Fruit fly (Drosophila melanogaster) whole organism, embryonic: Measurements from ENCODE around the gene CG34253.

ENCODE experiments used
- Blimp-1 ChIP-seq: fragments of 200-800 bp; sonication (Bioruptor generic); optimal IDR thresholded peaks from 3 replicates; lab custom pipeline; 2018; ENCODE audit warnings: missing biosample characterization, missing genetic modification characterization, mild to moderate bottlenecking, moderate library complexity, missing genetic modification reagents
- C15 ChIP-seq: fragments of 200-800 bp; sonication (Bioruptor generic); IDR thresholded peaks from 3 replicates; pipeline ENCODE4 v1.3.6; 2022; ENCODE audit warnings: missing biosample characterization, missing genetic modification characterization
- CG10147 ChIP-seq: fragments of 200-800 bp; sonication (Bioruptor generic); optimal IDR thresholded peaks from 2 replicates; lab custom pipeline; 2019; ENCODE audit warnings: missing biosample characterization, mild to moderate bottlenecking, missing genetic modification characterization, moderate library complexity
- CG10565 ChIP-seq: fragments of 200-800 bp; sonication (Bioruptor generic); optimal IDR thresholded peaks from 3 replicates; lab custom pipeline; 2016; ENCODE audit warnings: missing biosample characterization, mild to moderate bottlenecking, missing genetic modification characterization
- CG12769 ChIP-seq: fragments of 200-800 bp; sonication (Bioruptor generic); optimal IDR thresholded peaks from 2 replicates; lab custom pipeline; 2019; ENCODE audit warnings: missing biosample characterization, mild to moderate bottlenecking, missing genetic modification characterization, moderate library complexity
- CG13424 ChIP-seq: fragments of 200-800 bp; sonication (Bioruptor generic); optimal IDR thresholded peaks from 2 replicates; lab custom pipeline; 2019; ENCODE audit warnings: missing biosample characterization, mild to moderate bottlenecking, missing genetic modification characterization, moderate library complexity
- CG18262 ChIP-seq: fragments of 200-800 bp; optimal IDR thresholded peaks from 3 replicates; lab custom pipeline; 2019; ENCODE audit warnings: missing biosample characterization, mild to moderate bottlenecking, missing genetic modification characterization, moderate library complexity
- CG18476 ChIP-seq: fragments of 200-800 bp; sonication (Bioruptor generic); optimal IDR thresholded peaks from 2 replicates; lab custom pipeline; 2016; ENCODE audit warnings: missing biosample characterization, mild to moderate bottlenecking, missing genetic modification characterization
- CG18599 ChIP-seq: fragments of 200-800 bp; sonication (Bioruptor generic); optimal IDR thresholded peaks from 3 replicates; lab custom pipeline; 2017; ENCODE audit warnings: missing biosample characterization, missing genetic modification characterization, mild to moderate bottlenecking, moderate library complexity, missing genetic modification reagents
- CG2678 ChIP-seq: fragments of 200-800 bp; sonication (Bioruptor generic); optimal IDR thresholded peaks from 3 replicates; lab custom pipeline; 2019; ENCODE audit warnings: missing biosample characterization, mild to moderate bottlenecking, missing genetic modification characterization, moderate library complexity
- CG6813 ChIP-seq: fragments of 200-800 bp; sonication (Bioruptor generic); optimal IDR thresholded peaks from 2 replicates; lab custom pipeline; 2017; ENCODE audit warnings: missing biosample characterization, missing genetic modification characterization, mild to moderate bottlenecking, moderate library complexity, missing genetic modification reagents
- CG6854 ChIP-seq: fragments of 200-800 bp; sonication (Bioruptor generic); optimal IDR thresholded peaks from 3 replicates; lab custom pipeline; 2017; ENCODE audit warnings: missing biosample characterization, mild to moderate bottlenecking, missing genetic modification characterization
- CoRest ChIP-seq: fragments of 200-800 bp; sonication (Bioruptor generic); optimal IDR thresholded peaks from 3 replicates; lab custom pipeline; 2018; ENCODE audit warnings: missing biosample characterization, mild to moderate bottlenecking, missing genetic modification characterization, moderate library complexity
- E2f1 ChIP-seq: fragments of 200-800 bp; sonication (Bioruptor generic); IDR thresholded peaks from 2 replicates; pipeline ENCODE4 v1.3.6; 2022; ENCODE audit warnings: missing biosample characterization, missing genetic modification characterization
- Elba2 ChIP-seq: fragments of 200-800 bp; sonication (Bioruptor generic); optimal IDR thresholded peaks from 3 replicates; lab custom pipeline; 2016; ENCODE audit warnings: missing biosample characterization, missing genetic modification characterization
- Hsf ChIP-seq: fragments of 200-800 bp; sonication (Bioruptor generic); optimal IDR thresholded peaks from 3 replicates; lab custom pipeline; 2016; ENCODE audit warnings: missing biosample characterization, missing genetic modification characterization
- MESR4 ChIP-seq: fragments of 200-800 bp; sonication (Bioruptor generic); optimal IDR thresholded peaks from 2 replicates; lab custom pipeline; 2018; ENCODE audit warnings: missing biosample characterization, mild to moderate bottlenecking, missing genetic modification characterization, moderate library complexity
- NK7.1 ChIP-seq: fragments of 200-800 bp; sonication (Bioruptor generic); optimal IDR thresholded peaks from 3 replicates; lab custom pipeline; 2016; ENCODE audit warnings: missing biosample characterization, missing genetic modification characterization
- Six4 ChIP-seq: fragments of 200-800 bp; sonication (Bioruptor generic); optimal IDR thresholded peaks from 2 replicates; lab custom pipeline; 2016; ENCODE audit warnings: missing biosample characterization, missing genetic modification characterization
- Sox102F ChIP-seq: fragments of 200-800 bp; sonication (Bioruptor generic); optimal IDR thresholded peaks from 2 replicates; lab custom pipeline; 2018; ENCODE audit warnings: missing biosample characterization, mild to moderate bottlenecking, missing genetic modification characterization, moderate library complexity
- Trl ChIP-seq, 3 experiments: fragments of >200 bp in 2 of 3; fragments of 200-800 bp in 1 of 3; sonication (Bioruptor generic) in 1 of 3; optimal IDR thresholded peaks; 2 replicates in 1 of 3; 3 replicates in 2 of 3; lab custom pipeline; 2016 to 2017; ENCODE audit warnings: missing biosample characterization in 1 of 3, missing genetic modification characterization in 1 of 3
- bsh ChIP-seq, 2 experiments: fragments of 200-800 bp; sonication (Bioruptor generic); optimal IDR thresholded peaks; 2 replicates each; lab custom pipeline; 2017 to 2018; ENCODE audit warnings: mild to moderate bottlenecking in 2 of 2, missing biosample characterization in 2 of 2, missing genetic modification characterization in 2 of 2, moderate library complexity in 1 of 2
- fd102C ChIP-seq: fragments of 200-800 bp; sonication (Bioruptor generic); optimal IDR thresholded peaks from 2 replicates; lab custom pipeline; 2018; ENCODE audit warnings: missing biosample characterization, mild to moderate bottlenecking, missing genetic modification characterization, moderate library complexity
- fd96Cb ChIP-seq: fragments of 200-800 bp; sonication (Bioruptor generic); optimal IDR thresholded peaks from 2 replicates; lab custom pipeline; 2018; ENCODE audit warnings: missing biosample characterization, mild to moderate bottlenecking, missing genetic modification characterization, moderate library complexity
- gem ChIP-seq: fragments of 200-800 bp; sonication (Bioruptor generic); optimal IDR thresholded peaks from 2 replicates; lab custom pipeline; 2019; ENCODE audit warnings: missing biosample characterization, mild to moderate bottlenecking, missing genetic modification characterization, moderate library complexity
- ind ChIP-seq: fragments of 200-800 bp; sonication (Bioruptor generic); optimal IDR thresholded peaks from 3 replicates; lab custom pipeline; 2016; ENCODE audit warnings: missing biosample characterization, missing genetic modification characterization
- insv ChIP-seq, 2 experiments: fragments of 200-800 bp; sonication (Bioruptor generic); optimal IDR thresholded peaks; 3 replicates each; lab custom pipeline; 2016 to 2018; ENCODE audit warnings: missing biosample characterization in 2 of 2, missing genetic modification characterization in 2 of 2
- jigr1 ChIP-seq: fragments of 200-800 bp; sonication (Bioruptor generic); IDR thresholded peaks from 3 replicates; pipeline ENCODE4 v1.3.6; 2022; ENCODE audit warnings: missing biosample characterization, missing genetic modification characterization
- lilli ChIP-seq: fragments of 200-800 bp; sonication (Bioruptor generic); optimal IDR thresholded peaks from 3 replicates; lab custom pipeline; 2016; ENCODE audit warnings: missing biosample characterization, missing genetic modification characterization
- nmo ChIP-seq: fragments of 200-800 bp; sonication (Bioruptor generic); optimal IDR thresholded peaks from 2 replicates; lab custom pipeline; 2018; ENCODE audit warnings: missing biosample characterization, mild to moderate bottlenecking, missing genetic modification characterization, moderate library complexity
- pfk ChIP-seq: fragments of 200-800 bp; sonication (Bioruptor generic); optimal IDR thresholded peaks from 2 replicates; lab custom pipeline; 2018; ENCODE audit warnings: missing biosample characterization, mild to moderate bottlenecking, missing genetic modification characterization, moderate library complexity
- salm ChIP-seq: fragments of 200-800 bp; sonication (Bioruptor generic); optimal IDR thresholded peaks from 2 replicates; lab custom pipeline; 2018; ENCODE audit warnings: missing biosample characterization, mild to moderate bottlenecking, missing genetic modification characterization
- sisA ChIP-seq: fragments of 200-800 bp; sonication (Bioruptor generic); IDR thresholded peaks from 2 replicates; pipeline ENCODE4 v1.3.6; 2022; ENCODE audit warnings: missing biosample characterization, missing genetic modification characterization
- stwl ChIP-seq: fragments of 200-800 bp; sonication (Bioruptor generic); optimal IDR thresholded peaks from 3 replicates; lab custom pipeline; 2018; ENCODE audit warnings: missing biosample characterization, mild to moderate bottlenecking, missing genetic modification characterization, moderate library complexity
- toy ChIP-seq: fragments of 200-800 bp; sonication (Bioruptor generic); IDR thresholded peaks from 2 replicates; pipeline ENCODE4 v1.3.6; 2022; ENCODE audit warnings: missing biosample characterization, missing genetic modification characterization
- ttk ChIP-seq: fragments of 200-800 bp; sonication (Bioruptor generic); IDR thresholded peaks from 2 replicates; pipeline ENCODE4 v2.1.2; 2022; ENCODE audit warnings: missing biosample characterization, missing genetic modification characterization
- zf30C ChIP-seq: fragments of 200-800 bp; sonication (Bioruptor generic); optimal IDR thresholded peaks from 3 replicates; lab custom pipeline; 2018; ENCODE audit warnings: missing biosample characterization, mild to moderate bottlenecking, missing genetic modification characterization

CG34253 gene

DNA sequence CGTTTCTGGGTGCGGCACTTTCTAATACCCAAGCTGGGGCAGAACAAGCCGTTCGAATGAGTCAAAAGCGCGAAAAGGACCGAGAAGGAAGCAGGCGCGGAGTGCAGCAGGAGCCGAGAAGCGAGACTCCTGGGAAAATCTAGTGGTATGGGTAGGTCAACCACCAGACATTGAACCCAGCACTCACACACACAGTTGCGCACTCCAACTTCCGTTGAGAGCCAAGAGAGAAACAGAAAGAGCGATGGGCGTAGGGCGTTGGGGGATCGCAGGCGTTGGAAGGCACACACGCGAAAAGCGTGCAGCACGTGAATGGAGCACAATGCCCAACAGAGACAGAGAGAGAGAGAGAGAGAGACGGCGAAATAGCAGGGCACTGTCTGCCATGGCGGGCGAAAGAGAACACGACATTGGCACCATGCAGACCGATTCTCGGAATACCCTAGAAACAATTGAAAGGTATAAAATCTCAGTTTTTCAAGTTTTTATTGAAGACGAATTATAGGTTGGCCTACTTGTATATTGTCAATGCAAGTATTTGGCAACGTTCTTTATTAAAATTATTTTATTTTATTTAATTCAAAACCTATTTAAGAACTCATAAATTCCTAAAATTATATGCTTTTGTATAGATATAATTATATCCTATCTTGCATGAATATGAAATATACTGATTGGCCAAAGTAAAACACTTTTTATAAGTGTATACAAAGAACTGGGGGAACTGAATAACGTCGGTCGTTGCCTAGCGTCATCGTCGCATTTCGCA lies 9.3 kb downstream of the CG34253 start (continued):
- TF ChIP-seq pfk (GFP tag; lab: Kevin White, UChicago) (no peak), CG10147 (peak; percentile 33), zf30C (GFP tag; lab: Kevin White, UChicago) (no peak), fd102C (GFP tag; lab: Kevin White, UChicago) (no peak), MESR4 (no peak), CoRest (tag; lab: Kevin White, UChicago) (peak; percentile 30), gem (tag; lab: Kevin White, UChicago) (peak; percentile 75), E2f1 (GFP tag; lab: Robert Waterston, UW) (peak; percentile 26; the same call in 1 of the 2 replicates), jigr1 (no peak), CG2678 (no peak), CG6854 (GFP tag; lab: Kevin White, UChicago) (no peak), Elba2 (GFP tag; lab: Kevin White, UChicago) (no peak), ttk (GFP tag; lab: Robert Waterston, UW) (0 out of 2 replicates have a peak, but pooled peaks have one; percentile 26), insv (GFP tag; optimal IDR thresholded peaks at IDR 0.05; lab: Kevin White, UChicago) (no peak), Six4 (GFP tag; lab: Kevin White, UChicago) (peak; percentile 8), Trl (optimal IDR thresholded peaks at IDR 0.05; lab: Kevin White, UChicago) (peak; percentile 3 to 41), Trl (GFP tag; optimal IDR thresholded peaks at IDR 0.05; lab: Kevin White, UChicago) (no peak), CG18599 (peak; percentile 25), Sox102F (GFP tag; lab: Kevin White, UChicago) (peak; percentile 41), CG18262 (tag; lab: Kevin White, UChicago) (peak; percentile 62), salm (tag; lab: Kevin White, UChicago) (no peak), fd96Cb (tag; lab: Kevin White, UChicago) (peak; percentile 47), Hsf (GFP tag; lab: Kevin White, UChicago) (no peak), nmo (GFP tag; lab: Kevin White, UChicago) (peak; percentile 58), CG12769 (tag; lab: Kevin White, UChicago) (no peak), CG13424 (tag; lab: Kevin White, UChicago) (peak; percentile 61), sisA (GFP tag; lab: Robert Waterston, UW) (peak; percentile 11; the same call in 1 of the 2 replicates), C15 (GFP tag; lab: Robert Waterston, UW) (no peak), CG6813 (GFP tag; lab: Kevin White, UChicago) (peak; percentile 6), ind (peak; percentile 2), CG18476 (GFP tag; lab: Kevin White, UChicago) (no peak)

- no peak for TF ChIP-seq NK7.1 (GFP tag; lab: Kevin White, UChicago)
- TF ChIP-seq bsh (GFP tag; optimal IDR thresholded peaks at IDR 0.05; lab: Kevin White, UChicago): peak in 1 of 2 experiments; percentile 22
- no peak for TF ChIP-seq lilli (GFP tag; lab: Kevin White, UChicago)
- TF ChIP-seq stwl: peak; percentile 20
- no peak for TF ChIP-seq toy (GFP tag; lab: Robert Waterston, UW)
- peak; percentile 73 for TF ChIP-seq Blimp-1 (GFP tag; lab: Kevin White, UChicago)
- TF ChIP-seq CG10565 (GFP tag; lab: Kevin White, UChicago): no peak
Observed at dm6 chr3L:18076649-18077048, 10.5 kb downstream of the CG34253 start.
